Fruit fly (Drosophila melanogaster): ENCODE data around the gene alpha-PheRS.
A peak's percentile ranks its signal among the peaks of the same experiment; 100 is the strongest.

dm6 chrX:8114476-8115342 is 30.7 kb downstream of the alpha-PheRS start:
- TF ChIP-seq CG8301 (tag; optimal IDR thresholded peaks at IDR 0.05) = no peak
- TF ChIP-seq Snoo (tag; optimal IDR thresholded peaks at IDR 0.05) = no peak
- peak; percentile 14 for TF ChIP-seq Ets98B (GFP tag; IDR thresholded peaks at IDR 0.05)
- TF ChIP-seq Pif1A (GFP tag; optimal IDR thresholded peaks at IDR 0.05) = peak; percentile 7
- peak; percentile 16 for TF ChIP-seq CG9948 (tag; optimal IDR thresholded peaks at IDR 0.05)
- no peak for TF ChIP-seq rn (GFP tag; IDR thresholded peaks at IDR 0.05)
- no peak for TF ChIP-seq EcR (GFP tag; optimal IDR thresholded peaks at IDR 0.05)
- peak; percentile 20 for TF ChIP-seq CG17806 (tag; optimal IDR thresholded peaks at IDR 0.05)
- TF ChIP-seq CG34367 (tag; optimal IDR thresholded peaks at IDR 0.05) = no peak
- no peak for TF ChIP-seq gl (tag; optimal IDR thresholded peaks at IDR 0.05)
- TF ChIP-seq D1 (tag; optimal IDR thresholded peaks at IDR 0.05) = no peak
- TF ChIP-seq CG13204 (GFP tag; optimal IDR thresholded peaks at IDR 0.05) = no peak
- TF ChIP-seq CG4496 (GFP tag; IDR thresholded peaks at IDR 0.05) = peak; percentile 50; the same call in 2 of the 3 replicates
- TF ChIP-seq CG10348 (GFP tag; IDR thresholded peaks at IDR 0.05) = no peak

All from whole organism, pupa.